Comparison of ENCODE assay signal across 3 fruit fly cellular contexts in the genomic region with DNA sequence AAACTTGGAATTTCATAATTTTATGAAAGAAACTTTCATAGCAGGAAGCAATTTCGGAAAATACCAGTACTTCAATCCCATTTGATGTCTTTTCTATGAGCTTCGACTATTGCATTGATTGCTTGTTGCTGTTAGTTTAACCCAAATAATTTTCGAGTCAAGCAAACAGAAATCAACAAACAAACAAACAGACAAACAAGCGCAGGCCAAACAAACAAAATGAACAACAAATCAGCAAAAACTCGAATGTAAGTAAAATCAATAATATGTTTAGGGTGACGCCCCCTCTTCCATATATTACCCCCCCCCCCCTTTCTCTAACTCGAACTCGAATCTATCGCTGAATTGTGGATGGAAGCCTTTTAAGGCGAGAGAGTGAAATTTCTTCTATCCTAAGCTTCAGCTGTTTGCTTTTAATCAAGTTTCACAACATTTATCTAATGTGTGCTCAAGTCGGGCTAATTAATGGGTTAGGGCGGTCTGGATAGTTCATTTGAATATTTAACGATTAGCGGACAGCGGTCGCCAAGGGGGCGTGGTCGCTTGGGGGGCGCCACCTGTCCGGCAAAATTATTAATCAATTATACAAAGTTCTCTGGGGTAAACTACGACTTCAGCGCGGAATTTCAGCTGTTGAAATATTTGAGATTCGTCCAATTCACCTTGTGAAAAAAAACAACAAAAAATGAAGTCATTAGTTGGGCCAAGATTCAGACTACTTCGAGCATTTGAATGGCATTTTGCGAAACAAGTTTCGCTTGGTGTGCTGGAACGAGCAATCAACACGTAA.
TF ChIP-seq lines count a peak whose summit lies in the region.

No protein-coding gene starts in this region.

- TF ChIP-seq CTCF in whole organism, embryonic (GFP tag; optimal IDR thresholded peaks at IDR 0.05; lab: Kevin White, UChicago) = peak; percentile 62

TF ChIP-seq in whole organism, adult, 20 proteins besides CTCF, POLR2A, EP300 and RAD21:
- no peak for TF ChIP-seq CG1620 (GFP tag; optimal IDR thresholded peaks at IDR 0.05; lab: Kevin White, UChicago)
- peak; percentile 16 for TF ChIP-seq kay (GFP tag; lab: Kevin White, UChicago; ENCODE audit: borderline replicate concordance)

TF ChIP-seq in whole organism, embryonic, 481 proteins besides CTCF, POLR2A, EP300 and RAD21 (continues in another document):
- no peak for TF ChIP-seq hbn (GFP tag; IDR thresholded peaks at IDR 0.05; lab: Robert Waterston, UW; ENCODE audit: partially characterized antibody)
- peak; percentile 79 for TF ChIP-seq CG4424 (GFP tag; optimal IDR thresholded peaks at IDR 0.05; lab: Kevin White, UChicago)
- peak; percentile 19 for TF ChIP-seq CG8944 (GFP tag; optimal IDR thresholded peaks at IDR 0.05; lab: Kevin White, UChicago)
- peak; percentile 48 for TF ChIP-seq caup (GFP tag; optimal IDR thresholded peaks at IDR 0.05; lab: Kevin White, UChicago; ENCODE audit: severe bottlenecking)
- peak; percentile 88; the same call in 2 of the 4 replicates for TF ChIP-seq chinmo (GFP tag; IDR thresholded peaks at IDR 0.05; lab: Robert Waterston, UW; ENCODE audit: partially characterized antibody)
- TF ChIP-seq CG1792 (GFP tag; optimal IDR thresholded peaks at IDR 0.05; lab: Kevin White, UChicago) = peak; percentile 81
- peak; percentile 89 for TF ChIP-seq gsb-n (tag; optimal IDR thresholded peaks at IDR 0.05; lab: Kevin White, UChicago)
- peak; percentile 64 for TF ChIP-seq kah (GFP tag; optimal IDR thresholded peaks at IDR 0.05; lab: Kevin White, UChicago)
- TF ChIP-seq tap (tag; optimal IDR thresholded peaks at IDR 0.05; lab: Kevin White, UChicago) = peak; percentile 71
- no peak for TF ChIP-seq lilli (GFP tag; optimal IDR thresholded peaks at IDR 0.05; lab: Kevin White, UChicago)
- peak; percentile 68 for TF ChIP-seq CG10431 (GFP tag; optimal IDR thresholded peaks at IDR 0.05; lab: Kevin White, UChicago)
- TF ChIP-seq Kr (GFP tag; optimal IDR thresholded peaks at IDR 0.05; lab: Kevin White, UChicago) = peak; percentile 78
- peak; percentile 64 for TF ChIP-seq CG6765 (GFP tag; optimal IDR thresholded peaks at IDR 0.05; lab: Kevin White, UChicago)
- TF ChIP-seq fru (optimal IDR thresholded peaks at IDR 0.05; lab: Kevin White, UChicago) = no peak
- peak; percentile 82 for TF ChIP-seq CG33557 (GFP tag; optimal IDR thresholded peaks at IDR 0.05; lab: Kevin White, UChicago)
- peak; percentile 41 for TF ChIP-seq phol (tag; optimal IDR thresholded peaks at IDR 0.05; lab: Kevin White, UChicago)
- TF ChIP-seq ase (GFP tag; IDR thresholded peaks at IDR 0.05; lab: Robert Waterston, UW) = peak; percentile 23; the same call in 1 of the 3 replicates
- peak; percentile 82 for TF ChIP-seq CG33213 (GFP tag; optimal IDR thresholded peaks at IDR 0.05; lab: Kevin White, UChicago)
- peak; percentile 43 for TF ChIP-seq CG1647 (GFP tag; optimal IDR thresholded peaks at IDR 0.05; lab: Kevin White, UChicago)
- TF ChIP-seq H2.0 (GFP tag; IDR thresholded peaks at IDR 0.05; lab: Robert Waterston, UW) = 0 out of 2 replicates have a peak, but pooled peaks have one; percentile 6
- TF ChIP-seq CG1529 (GFP tag; optimal IDR thresholded peaks at IDR 0.05; lab: Kevin White, UChicago) = peak; percentile 81
- TF ChIP-seq psq (GFP tag; optimal IDR thresholded peaks at IDR 0.05; lab: Kevin White, UChicago) = peak; percentile 20
- TF ChIP-seq ind (GFP tag; optimal IDR thresholded peaks at IDR 0.05; lab: Kevin White, UChicago) = peak; percentile 11
- no peak for TF ChIP-seq corto (GFP tag; optimal IDR thresholded peaks at IDR 0.05; lab: Kevin White, UChicago)
- TF ChIP-seq CG10979 (tag; optimal IDR thresholded peaks at IDR 0.05; lab: Kevin White, UChicago) = peak; percentile 62
- peak; percentile 72 for TF ChIP-seq CG15011 (GFP tag; optimal IDR thresholded peaks at IDR 0.05; lab: Kevin White, UChicago)
- peak; percentile 94 for TF ChIP-seq CG6813 (GFP tag; optimal IDR thresholded peaks at IDR 0.05; lab: Kevin White, UChicago)
- TF ChIP-seq CG12942 (GFP tag; optimal IDR thresholded peaks at IDR 0.05; lab: Kevin White, UChicago) = peak; percentile 62
- TF ChIP-seq Ssrp (tag; optimal IDR thresholded peaks at IDR 0.05; lab: Kevin White, UChicago) = no peak
- TF ChIP-seq ato (GFP tag; IDR thresholded peaks at IDR 0.05; lab: Robert Waterston, UW; ENCODE audit: partially characterized antibody) = no peak
- TF ChIP-seq E2f2 (GFP tag; IDR thresholded peaks at IDR 0.05; lab: Robert Waterston, UW) = peak; percentile 27; the same call in 1 of the 2 replicates
- no peak for TF ChIP-seq zfh2 (GFP tag; optimal IDR thresholded peaks at IDR 0.05; lab: Kevin White, UChicago)
- TF ChIP-seq ems (GFP tag; optimal IDR thresholded peaks at IDR 0.05; lab: Kevin White, UChicago) = peak; percentile 41
- TF ChIP-seq rib (GFP tag; IDR thresholded peaks at IDR 0.05; lab: Robert Waterston, UW) = 0 out of 2 replicates have a peak, but pooled peaks have one; percentile 9
- peak; percentile 25 for TF ChIP-seq cwo (GFP tag; optimal IDR thresholded peaks at IDR 0.05; lab: Kevin White, UChicago)
- peak; percentile 33 for TF ChIP-seq slp2 (GFP tag; optimal IDR thresholded peaks at IDR 0.05; lab: Kevin White, UChicago)
- TF ChIP-seq ERR (GFP tag; optimal IDR thresholded peaks at IDR 0.05; lab: Kevin White, UChicago) = peak; percentile 28

TF ChIP-seq in whole organism, prepupa, 60 proteins besides CTCF, POLR2A, EP300 and RAD21:
- TF ChIP-seq Eip78C (GFP tag; lab: Kevin White, UChicago) (peak; percentile 27), topi (GFP tag; optimal IDR thresholded peaks at IDR 0.05; lab: Kevin White, UChicago) (no peak), esn (GFP tag; optimal IDR thresholded peaks at IDR 0.05; lab: Kevin White, UChicago) (no peak), fd85E (GFP tag; optimal IDR thresholded peaks at IDR 0.05; lab: Kevin White, UChicago) (no peak), CG32006 (GFP tag; optimal IDR thresholded peaks at IDR 0.05; lab: Kevin White, UChicago) (no peak), CG1621 (tag; optimal IDR thresholded peaks at IDR 0.05; lab: Kevin White, UChicago) (no peak), CG3032 (tag; optimal IDR thresholded peaks at IDR 0.05; lab: Kevin White, UChicago) (no peak), fkh (GFP tag; optimal IDR thresholded peaks at IDR 0.05; lab: Kevin White, UChicago) (peak; percentile 88), CG9139 (GFP tag; optimal IDR thresholded peaks at IDR 0.05; lab: Kevin White, UChicago) (no peak), salr (GFP tag; optimal IDR thresholded peaks at IDR 0.05; lab: Kevin White, UChicago) (no peak), Gug (GFP tag; IDR thresholded peaks at IDR 0.05; lab: Robert Waterston, UW) (no peak)
